Worm (Caenorhabditis elegans) whole organism, L3 larva: Measurements from ENCODE around the gene F22E12.1.

Experiments
- ceh-82 ChIP-seq: fragments of 150-350 bp; optimal IDR thresholded peaks from 2 replicates; lab custom pipeline; 2014; ENCODE audit warnings: missing biosample characterization, missing genetic modification characterization
- daf-12 ChIP-seq: fragments of 150-350 bp; optimal IDR thresholded peaks from 2 replicates; lab custom pipeline; 2014; ENCODE audit warnings: missing biosample characterization, missing genetic modification reagents, missing genetic modification characterization
- eor-1 ChIP-seq, 2 experiments: fragments of 150-350 bp; optimal IDR thresholded peaks; 2 replicates each; lab custom pipeline; 2014 to 2018; ENCODE audit warnings: missing biosample characterization in 2 of 2, missing genetic modification characterization in 2 of 2
- fkh-10 ChIP-seq: sonication (generic microtip); optimal IDR thresholded peaks from 2 replicates; lab custom pipeline; 2017; ENCODE audit warnings: missing biosample characterization, missing genetic modification reagents, missing genetic modification characterization
- jun-1 ChIP-seq: fragments of 150-350 bp; optimal IDR thresholded peaks from 2 replicates; lab custom pipeline; 2014; ENCODE audit warnings: missing biosample characterization, missing genetic modification reagents, missing genetic modification characterization
- nhr-28 ChIP-seq: fragments of 150-350 bp; optimal IDR thresholded peaks from 2 replicates; lab custom pipeline; 2014; ENCODE audit warnings: missing biosample characterization, missing genetic modification characterization
- nhr-77 ChIP-seq: fragments of 150-350 bp; optimal IDR thresholded peaks from 2 replicates; lab custom pipeline; 2014; ENCODE audit warnings: missing biosample characterization, missing genetic modification characterization
- pha-4 ChIP-seq: fragments of 150-350 bp; optimal IDR thresholded peaks from 2 replicates; lab custom pipeline; 2014; ENCODE audit warnings: missing biosample characterization, missing genetic modification reagents, missing genetic modification characterization
- snpc-4 ChIP-seq: fragments of 150-350 bp; optimal IDR thresholded peaks from 2 replicates; lab custom pipeline; 2014; ENCODE audit warnings: missing biosample characterization, missing genetic modification characterization
- unc-39 ChIP-seq: sonication (generic microtip); optimal IDR thresholded peaks from 4 replicates; lab custom pipeline; 2017; ENCODE audit warnings: missing biosample characterization, missing genetic modification characterization

ce11 chrV:10468190-10468589 lies 11.0 kb upstream of the F22E12.1 start, which contains the start of gene egl-9:
- TF ChIP-seq jun-1 (no peak), pha-4 (tag; lab: Kevin White, UChicago) (peak; percentile 70), daf-12 (tag; lab: Kevin White, UChicago) (no peak), ceh-82 (tag; lab: Kevin White, UChicago) (no peak), nhr-77 (tag; lab: Kevin White, UChicago) (no peak), snpc-4 (tag; lab: Kevin White, UChicago) (no peak), fkh-10 (no peak), nhr-28 (no peak), unc-39 (no peak), eor-1 (tag; optimal IDR thresholded peaks at IDR 0.05; lab: Kevin White, UChicago) (no peak)
